Worm (Caenorhabditis elegans): Measurements from ENCODE around the gene eat-3.

eat-3 gene

DNA sequence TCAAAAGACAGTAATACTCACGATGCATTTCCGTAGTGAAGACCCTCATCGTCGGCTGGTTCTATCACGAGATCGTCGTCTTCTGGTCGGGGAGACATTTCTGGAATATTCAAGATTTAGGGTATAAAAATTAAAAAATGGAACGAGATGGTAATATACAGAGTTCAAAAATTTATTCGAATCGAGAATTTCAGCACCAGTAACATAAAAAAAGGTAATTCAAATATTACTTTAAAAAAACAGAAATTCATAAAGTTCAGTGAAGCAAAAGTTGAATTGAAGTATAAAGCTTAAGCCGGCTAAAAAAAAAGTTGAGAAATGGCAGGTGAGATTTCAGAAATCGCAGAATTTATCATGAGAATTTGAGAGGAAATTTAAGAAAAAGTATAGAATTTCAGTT lies 14.5 kb upstream of the eat-3 start, which contains the start of gene cam-1:
TSS of gene cam-1 (minus strand) at position 101 of the 400 bp plus-strand sequence.
- no peak for TF ChIP-seq sptf-1 (tag; optimal IDR thresholded peaks at IDR 0.05)
- TF ChIP-seq elt-1 (tag; optimal IDR thresholded peaks at IDR 0.05; ENCODE audit: borderline replicate concordance, insufficient read depth) = no peak
- TF ChIP-seq ceh-83 (GFP tag; optimal IDR thresholded peaks at IDR 0.05) = no peak
- no peak for TF ChIP-seq hlh-1 (tag; optimal IDR thresholded peaks at IDR 0.05)
- TF ChIP-seq zip-8 (tag; optimal IDR thresholded peaks at IDR 0.05) = no peak
- TF ChIP-seq ces-1 (GFP tag; optimal IDR thresholded peaks at IDR 0.05) = no peak
- no peak for TF ChIP-seq pha-4 (tag; optimal IDR thresholded peaks at IDR 0.05)
- TF ChIP-seq sem-2 (GFP tag; optimal IDR thresholded peaks at IDR 0.05) = no peak

- TF ChIP-seq ham-2 (GFP tag; optimal IDR thresholded peaks at IDR 0.05) (no peak), nhr-76 (tag; optimal IDR thresholded peaks at IDR 0.05) (no peak), ces-1 (GFP tag; optimal IDR thresholded peaks at IDR 0.05) (peak; percentile 90), nhr-2 (tag; optimal IDR thresholded peaks at IDR 0.05) (no peak), pha-4 (tag; optimal IDR thresholded peaks at IDR 0.05) (no peak)
Observed at ce11 chrII:9310794-9311193, 13.9 kb upstream of the eat-3 start.

- no peak for TF ChIP-seq blmp-1 (tag; optimal IDR thresholded peaks at IDR 0.05)
- TF ChIP-seq ces-1 (GFP tag; optimal IDR thresholded peaks at IDR 0.05) = peak; percentile 98
- TF ChIP-seq unc-62 (GFP tag; optimal IDR thresholded peaks at IDR 0.05) = peak; percentile 25
- no peak for TF ChIP-seq lin-13 (tag; optimal IDR thresholded peaks at IDR 0.05)
Observed at ce11 chrII:9311702-9312101, 13.0 kb upstream of the eat-3 start.

DNA sequence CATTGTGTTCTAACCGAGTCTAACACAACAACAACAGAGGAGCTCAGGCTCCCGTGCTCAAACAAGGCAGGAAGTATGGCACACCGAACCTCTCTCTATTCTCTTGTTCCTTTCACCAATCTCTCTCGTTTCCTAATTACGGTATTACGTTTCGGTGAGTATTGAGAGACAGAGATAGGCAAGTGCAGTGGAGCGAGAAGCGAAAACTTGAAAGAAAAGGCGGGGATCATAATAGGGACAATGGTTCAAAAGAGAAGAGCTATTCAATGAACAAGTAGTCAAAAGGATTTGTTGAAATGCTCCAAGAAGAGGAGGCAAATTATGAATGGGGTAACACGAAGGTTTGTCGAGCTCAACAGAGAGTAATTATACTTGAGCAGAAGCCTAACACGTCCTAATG lies 11.3 kb upstream of the eat-3 start:
- TF ChIP-seq mls-2 (tag; optimal IDR thresholded peaks at IDR 0.05) (peak; percentile 1), lsy-2 (tag; optimal IDR thresholded peaks at IDR 0.05) (no peak), sem-2 (GFP tag; optimal IDR thresholded peaks at IDR 0.05) (no peak), M03D4.4 (tag; optimal IDR thresholded peaks at IDR 0.05) (no peak), flh-1 (GFP tag; optimal IDR thresholded peaks at IDR 0.05) (no peak), ces-1 (GFP tag; optimal IDR thresholded peaks at IDR 0.05) (peak; percentile 50), nhr-28 (tag; optimal IDR thresholded peaks at IDR 0.05) (no peak), drap-1 (GFP tag; optimal IDR thresholded peaks at IDR 0.05) (no peak), ceh-43 (GFP tag; optimal IDR thresholded peaks at IDR 0.05) (no peak), nhr-76 (tag; optimal IDR thresholded peaks at IDR 0.05) (no peak), pha-4 (tag; optimal IDR thresholded peaks at IDR 0.05) (no peak)

DNA sequence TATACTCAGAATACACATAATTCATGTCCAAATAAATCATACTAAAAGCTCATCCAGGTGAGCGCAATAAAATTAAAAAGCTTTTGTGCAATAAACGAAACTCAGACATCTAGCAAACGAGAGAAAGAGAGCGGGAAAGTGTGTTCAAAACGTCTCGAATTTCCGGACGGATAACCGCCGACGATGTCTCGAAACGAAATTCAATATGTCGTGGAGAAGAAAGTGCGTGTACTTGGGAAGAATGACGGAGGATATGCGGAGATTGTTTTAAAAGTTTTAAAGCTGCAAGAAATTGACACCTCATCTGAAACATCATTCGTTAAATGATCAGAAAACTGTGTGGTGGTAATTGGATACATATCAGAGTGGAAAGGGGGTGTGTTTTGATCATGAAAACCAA lies 9.9 kb upstream of the eat-3 start:
- TF ChIP-seq mls-2 (tag; optimal IDR thresholded peaks at IDR 0.05) (no peak), blmp-1 (tag; optimal IDR thresholded peaks at IDR 0.05) (no peak), M03D4.4 (tag; optimal IDR thresholded peaks at IDR 0.05) (no peak), nhr-12 (tag; optimal IDR thresholded peaks at IDR 0.05) (no peak), nhr-28 (tag; optimal IDR thresholded peaks at IDR 0.05) (no peak), flh-1 (GFP tag; optimal IDR thresholded peaks at IDR 0.05) (no peak), bed-3 (GFP tag; optimal IDR thresholded peaks at IDR 0.05) (no peak), pha-4 (tag; optimal IDR thresholded peaks at IDR 0.05) (no peak), mep-1 (tag; optimal IDR thresholded peaks at IDR 0.05) (no peak), unc-39 (tag; optimal IDR thresholded peaks at IDR 0.05) (no peak), snpc-4 (tag; optimal IDR thresholded peaks at IDR 0.05) (no peak), tbx-8 (GFP tag; optimal IDR thresholded peaks at IDR 0.05) (no peak), hlh-1 (tag; optimal IDR thresholded peaks at IDR 0.05) (no peak), unc-62 (GFP tag; optimal IDR thresholded peaks at IDR 0.05) (no peak), sptf-1 (tag; optimal IDR thresholded peaks at IDR 0.05) (no peak), sem-2 (GFP tag; optimal IDR thresholded peaks at IDR 0.05) (no peak), cnd-1 (tag; optimal IDR thresholded peaks at IDR 0.05) (no peak)

ce11 chrII:9315692-9316091 lies 9.0 kb upstream of the eat-3 start:
- TF ChIP-seq elt-3 (tag; optimal IDR thresholded peaks at IDR 0.05) (no peak), nhr-237 (tag; optimal IDR thresholded peaks at IDR 0.05) (no peak), snpc-4 (tag; optimal IDR thresholded peaks at IDR 0.05) (no peak), ces-1 (GFP tag; optimal IDR thresholded peaks at IDR 0.05) (peak; percentile 57), nhr-28 (tag; optimal IDR thresholded peaks at IDR 0.05) (no peak), unc-62 (GFP tag; optimal IDR thresholded peaks at IDR 0.05) (peak; percentile 91), tbx-8 (GFP tag; optimal IDR thresholded peaks at IDR 0.05) (no peak), sptf-1 (tag; optimal IDR thresholded peaks at IDR 0.05) (no peak), mab-5 (tag; optimal IDR thresholded peaks at IDR 0.05) (no peak), ceh-39 (tag; optimal IDR thresholded peaks at IDR 0.05) (no peak), blmp-1 (tag; optimal IDR thresholded peaks at IDR 0.05) (no peak), ceh-43 (GFP tag; optimal IDR thresholded peaks at IDR 0.05) (no peak)

All from whole organism, mixed stage, embryonic.